Worm (Caenorhabditis elegans): ENCODE data around the gene Y54B9A.1.

Gene Y54B9A.1

DNA sequence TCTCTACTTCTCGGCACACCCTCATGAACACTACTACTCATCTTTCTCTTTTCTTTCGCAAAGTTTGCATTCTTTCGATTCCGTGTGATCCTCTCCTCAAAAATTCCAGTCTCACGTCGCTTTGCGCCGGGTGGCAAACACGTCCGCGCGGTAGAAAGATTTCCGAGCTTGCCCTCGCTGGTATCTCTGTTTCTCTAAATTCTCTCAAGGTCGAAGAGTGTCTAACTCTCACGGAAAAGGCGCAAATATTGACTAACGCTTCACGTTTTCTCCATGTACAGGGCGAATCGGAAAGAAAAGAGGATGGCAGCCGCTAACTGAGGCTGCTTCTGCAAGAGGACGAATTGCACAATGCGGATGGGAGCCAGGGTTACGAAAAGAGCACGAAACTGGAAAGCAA is 16.6 kb downstream of the Y54B9A.1 start:
- TF ChIP-seq unc-62 (GFP tag; optimal IDR thresholded peaks at IDR 0.05) (no peak), lin-14 (GFP tag; optimal IDR thresholded peaks at IDR 0.05) (peak; percentile 15), lin-35 (GFP tag; optimal IDR thresholded peaks at IDR 0.05) (peak in 1 of 2 experiments; percentile 1)

DNA sequence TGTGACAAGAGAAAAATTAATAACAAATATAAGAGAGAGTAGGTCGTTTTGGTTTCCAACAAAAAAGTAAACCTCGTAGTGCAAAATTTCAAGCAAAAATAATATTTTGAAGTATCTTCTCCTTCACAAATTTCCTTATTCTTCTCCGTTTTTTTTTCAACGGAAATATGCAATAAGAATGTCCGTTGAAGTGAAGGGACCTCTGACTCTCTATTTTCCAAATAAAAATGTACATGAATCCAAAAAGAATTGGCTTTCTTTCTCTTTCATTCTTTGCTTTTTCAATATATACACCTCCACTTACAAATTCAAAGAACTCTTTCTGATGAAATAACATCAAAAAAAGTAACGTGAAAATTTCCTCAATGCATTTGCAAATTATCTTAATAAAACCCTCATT is 22.7 kb downstream of the Y54B9A.1 start, which contains the start of gene F36D4.1:
F36D4.1 (plus strand) TSS at position 301 of the 400 bp plus-strand sequence.
- TF ChIP-seq elt-2 (tag; optimal IDR thresholded peaks at IDR 0.05) (no peak), sox-4 (tag; optimal IDR thresholded peaks at IDR 0.05) (no peak), nhr-28 (tag; optimal IDR thresholded peaks at IDR 0.05) (no peak), nhr-19 (GFP tag; conservative IDR thresholded peaks at IDR 0.05) (no peak), hlh-4 (tag; optimal IDR thresholded peaks at IDR 0.05) (no peak), nhr-84 (tag; optimal IDR thresholded peaks at IDR 0.05) (no peak), pag-3 (tag; optimal IDR thresholded peaks at IDR 0.05; ENCODE audit: borderline replicate concordance, insufficient read depth) (no peak), unc-62 (GFP tag; optimal IDR thresholded peaks at IDR 0.05) (no peak)

DNA sequence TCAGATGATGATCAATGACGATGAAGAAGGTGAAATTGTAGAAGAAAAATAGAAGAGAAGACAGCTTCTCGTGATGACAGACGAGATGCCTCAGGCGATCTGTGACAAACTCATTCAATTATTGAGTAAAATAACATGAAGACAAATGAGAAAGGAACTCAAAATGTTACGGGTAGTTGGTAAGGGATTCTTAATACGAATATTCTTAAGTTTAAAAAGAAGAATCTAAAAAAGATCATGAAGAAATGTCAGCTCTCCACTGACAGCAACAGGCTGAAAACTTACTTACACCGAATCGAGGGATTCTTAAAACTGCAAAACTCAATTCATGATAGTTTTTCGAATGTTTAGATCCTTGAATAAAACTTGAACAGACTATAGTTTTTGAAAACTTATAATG is 24.8 kb downstream of the Y54B9A.1 start, which contains the start of gene F36D4.4:
F36D4.4 (minus strand) TSS at position 101 of the 400 bp plus-strand sequence.
- TF ChIP-seq ceh-8 (GFP tag; optimal IDR thresholded peaks at IDR 0.05) (no peak), F16B12.6 (tag; optimal IDR thresholded peaks at IDR 0.05) (no peak), pqm-1 (tag; optimal IDR thresholded peaks at IDR 0.05) (no peak), mdl-1 (tag; optimal IDR thresholded peaks at IDR 0.05) (no peak), ets-5 (GFP tag; IDR thresholded peaks at IDR 0.05) (no peak), egl-27 (tag; optimal IDR thresholded peaks at IDR 0.05) (no peak), ceh-90 (tag; optimal IDR thresholded peaks at IDR 0.05) (no peak), efl-3 (GFP tag; optimal IDR thresholded peaks at IDR 0.05) (no peak), nhr-71 (tag; optimal IDR thresholded peaks at IDR 0.05) (no peak)

DNA sequence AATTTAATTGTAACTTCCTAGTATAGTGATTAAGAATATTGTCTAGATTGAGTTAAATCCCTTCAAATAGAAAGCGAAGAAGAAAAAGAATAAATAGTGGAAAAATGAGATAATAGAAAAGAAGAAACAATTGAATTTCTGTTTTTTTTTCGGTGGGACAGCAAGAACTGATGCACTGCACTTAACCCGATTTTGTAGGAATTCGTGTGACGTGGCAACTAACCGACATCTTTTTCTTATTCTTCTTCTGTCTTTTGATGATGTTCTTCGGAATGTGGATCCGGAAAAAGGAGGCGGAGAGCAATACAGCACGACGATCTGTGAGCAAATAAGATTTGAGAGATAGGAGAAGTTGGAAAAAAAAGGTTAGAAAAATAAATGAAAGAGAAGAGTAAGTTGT is 30.5 kb downstream of the Y54B9A.1 start:
- peak; percentile 63 for TF ChIP-seq lin-14 (GFP tag; optimal IDR thresholded peaks at IDR 0.05)
- TF ChIP-seq tbx-2 (tag; optimal IDR thresholded peaks at IDR 0.05), result peak; percentile 45
- peak; percentile 81 for TF ChIP-seq fkh-10 (GFP tag; optimal IDR thresholded peaks at IDR 0.05)
- peak; percentile 12 for TF ChIP-seq nhr-71 (tag; optimal IDR thresholded peaks at IDR 0.05)
- no peak for TF ChIP-seq C04F5.9 (tag; optimal IDR thresholded peaks at IDR 0.05)

DNA sequence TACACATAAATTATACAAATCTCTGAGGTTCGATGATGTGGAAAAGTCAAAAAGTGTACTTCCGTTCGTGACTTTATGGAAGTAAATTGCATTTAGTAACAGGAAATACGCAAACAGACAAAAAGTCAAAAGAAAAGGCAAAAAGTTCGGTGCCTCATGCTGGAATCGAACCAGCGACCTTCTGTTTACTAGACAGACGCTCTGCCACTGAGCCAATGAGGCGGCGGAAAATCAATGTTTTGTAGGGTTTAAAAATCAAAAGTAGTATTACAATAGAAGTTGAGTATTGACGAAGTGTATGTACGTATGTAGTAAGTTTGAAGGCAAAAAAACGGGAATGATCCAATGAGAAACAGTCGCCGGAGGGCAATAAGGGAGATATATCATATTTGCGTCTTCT is 32.5 kb downstream of the Y54B9A.1 start:
- TF ChIP-seq nhr-47 (tag; optimal IDR thresholded peaks at IDR 0.05), result peak; percentile 13
- no peak for TF ChIP-seq skn-1 (tag; optimal IDR thresholded peaks at IDR 0.05)
- TF ChIP-seq rnt-1 (tag; optimal IDR thresholded peaks at IDR 0.05), result peak; percentile 35
- peak; percentile 48 for TF ChIP-seq nhr-77 (tag; optimal IDR thresholded peaks at IDR 0.05)
- TF ChIP-seq lin-39 (tag; optimal IDR thresholded peaks at IDR 0.05), result no peak
- TF ChIP-seq lsy-2 (tag; optimal IDR thresholded peaks at IDR 0.05), result peak in 1 of 2 experiments; percentile 17
- TF ChIP-seq mep-1 (tag; optimal IDR thresholded peaks at IDR 0.05), result no peak
- peak; percentile 21 for TF ChIP-seq nhr-90 (tag; optimal IDR thresholded peaks at IDR 0.05; ENCODE audit: poor library complexity)
- peak; percentile 31 for TF ChIP-seq nhr-20 (tag; optimal IDR thresholded peaks at IDR 0.05)
- peak; percentile 55 for TF ChIP-seq snu-23 (GFP tag; optimal IDR thresholded peaks at IDR 0.05)
- TF ChIP-seq efl-1 (optimal IDR thresholded peaks at IDR 0.05), result peak in 1 of 2 experiments; percentile 22
- peak in 1 of 2 experiments; percentile 26 for TF ChIP-seq efl-1 (GFP tag; optimal IDR thresholded peaks at IDR 0.05 in 1 of 2)
- TF ChIP-seq nhr-12 (tag; optimal IDR thresholded peaks at IDR 0.05), result no peak
- peak; percentile 12 for TF ChIP-seq swsn-7 (tag; optimal IDR thresholded peaks at IDR 0.05)
- no peak for TF ChIP-seq fkh-4 (tag; optimal IDR thresholded peaks at IDR 0.05; ENCODE audit: borderline replicate concordance)
- TF ChIP-seq pax-3 (tag; optimal IDR thresholded peaks at IDR 0.05), result no peak
- TF ChIP-seq dpl-1 (GFP tag; optimal IDR thresholded peaks at IDR 0.05), result peak in 2 of 3 experiments; percentile 5 to 14
- no peak for TF ChIP-seq isw-1 (GFP tag; IDR thresholded peaks at IDR 0.05)
- TF ChIP-seq xbp-1 (tag; optimal IDR thresholded peaks at IDR 0.05), result no peak
- peak; percentile 30 for TF ChIP-seq lin-14 (GFP tag; optimal IDR thresholded peaks at IDR 0.05)
- peak; percentile 17 for TF ChIP-seq C16A3.4 (tag; optimal IDR thresholded peaks at IDR 0.05)

Measured in whole organism, L1 larva.